Worm (Caenorhabditis elegans) whole organism, mixed stage, embryonic: Measurements from ENCODE around the gene psd-1.

Experiments used
- M03D4.4 ChIP-seq: sonication (generic microtip); optimal IDR thresholded peaks from 2 replicates; lab custom pipeline; 2017; ENCODE audit warnings: mild to moderate bottlenecking, missing genetic modification characterization, missing compliant biosample characterization
- bed-3 ChIP-seq: fragments of 200-800 bp; sonication (Bioruptor generic); optimal IDR thresholded peaks from 3 replicates; lab custom pipeline; 2018; ENCODE audit warnings: mild to moderate bottlenecking, missing genetic modification characterization, moderate library complexity, missing compliant biosample characterization
- blmp-1 ChIP-seq: fragments of 150-350 bp; optimal IDR thresholded peaks from 2 replicates; lab custom pipeline; 2014; ENCODE audit warnings: missing biosample characterization, missing genetic modification characterization
- ceh-39 ChIP-seq: fragments of 150-350 bp; optimal IDR thresholded peaks from 2 replicates; lab custom pipeline; 2014; ENCODE audit warnings: missing biosample characterization, missing genetic modification characterization
- ceh-43 ChIP-seq: fragments of 200-800 bp; sonication (Bioruptor generic); optimal IDR thresholded peaks from 2 replicates; lab custom pipeline; 2018; ENCODE audit warnings: mild to moderate bottlenecking, missing genetic modification characterization, moderate library complexity, missing compliant biosample characterization
- ceh-83 ChIP-seq: fragments of 200-800 bp; sonication (Bioruptor generic); optimal IDR thresholded peaks from 2 replicates; lab custom pipeline; 2018; ENCODE audit warnings: mild to moderate bottlenecking, missing genetic modification characterization, missing compliant biosample characterization
- ces-1 ChIP-seq: fragments of 150-350 bp; optimal IDR thresholded peaks from 2 replicates; lab custom pipeline; 2014; ENCODE audit warnings: missing biosample characterization, missing genetic modification reagents, missing genetic modification characterization
- cnd-1 ChIP-seq: fragments of 200-800 bp; sonication (Bioruptor generic); optimal IDR thresholded peaks from 2 replicates; lab custom pipeline; 2018; ENCODE audit warnings: mild to moderate bottlenecking, missing genetic modification characterization, missing compliant biosample characterization
- drap-1 ChIP-seq: fragments of 200-800 bp; sonication (Bioruptor generic); optimal IDR thresholded peaks from 3 replicates; lab custom pipeline; 2018; ENCODE audit warnings: mild to moderate bottlenecking, missing genetic modification characterization, missing compliant biosample characterization
- elt-1 ChIP-seq: sonication (generic microtip); optimal IDR thresholded peaks from 2 replicates; lab custom pipeline; 2017; ENCODE audit warnings: missing genetic modification characterization, mild to moderate bottlenecking, missing compliant biosample characterization, antibody characterized with exemption, moderate library complexity, borderline replicate concordance; ENCODE audit not compliant: insufficient read depth
- elt-3 ChIP-seq: fragments of 150-350 bp; optimal IDR thresholded peaks from 2 replicates; lab custom pipeline; 2014; ENCODE audit warnings: missing biosample characterization, missing genetic modification characterization
- flh-1 ChIP-seq: fragments of 200-800 bp; sonication (Bioruptor generic); optimal IDR thresholded peaks from 2 replicates; lab custom pipeline; 2018; ENCODE audit warnings: mild to moderate bottlenecking, missing genetic modification characterization, moderate library complexity, missing compliant biosample characterization
- hlh-1 ChIP-seq: fragments of 150-350 bp; optimal IDR thresholded peaks from 2 replicates; lab custom pipeline; 2014; ENCODE audit warnings: missing biosample characterization, missing genetic modification reagents, missing genetic modification characterization
- lin-13 ChIP-seq: fragments of 150-350 bp; optimal IDR thresholded peaks from 2 replicates; lab custom pipeline; 2014; ENCODE audit warnings: missing biosample characterization, missing genetic modification characterization
- lsy-2 ChIP-seq: fragments of 150-350 bp; optimal IDR thresholded peaks from 2 replicates; lab custom pipeline; 2014; ENCODE audit warnings: missing biosample characterization, missing genetic modification characterization
- mab-5 ChIP-seq: fragments of 150-350 bp; optimal IDR thresholded peaks from 2 replicates; lab custom pipeline; 2014; ENCODE audit warnings: missing biosample characterization, missing genetic modification characterization
- mep-1 ChIP-seq: fragments of 150-350 bp; optimal IDR thresholded peaks from 2 replicates; lab custom pipeline; 2017; ENCODE audit warnings: missing biosample characterization, missing genetic modification reagents, missing genetic modification characterization, inconsistent platforms
- mls-2 ChIP-seq: sonication (generic microtip); optimal IDR thresholded peaks from 2 replicates; lab custom pipeline; 2016; ENCODE audit warnings: mild to moderate bottlenecking, missing genetic modification characterization, moderate library complexity, missing compliant biosample characterization
- nhr-12 ChIP-seq: fragments of 150-350 bp; optimal IDR thresholded peaks from 2 replicates; lab custom pipeline; 2014; ENCODE audit warnings: missing biosample characterization, missing genetic modification characterization
- nhr-2 ChIP-seq: fragments of 150-350 bp; optimal IDR thresholded peaks from 2 replicates; lab custom pipeline; 2014; ENCODE audit warnings: missing biosample characterization, missing genetic modification characterization
- nhr-28 ChIP-seq: fragments of 150-350 bp; optimal IDR thresholded peaks from 2 replicates; lab custom pipeline; 2014; ENCODE audit warnings: missing biosample characterization, missing genetic modification characterization
- nhr-76 ChIP-seq: sonication (generic microtip); optimal IDR thresholded peaks from 2 replicates; lab custom pipeline; 2017; ENCODE audit warnings: missing biosample characterization, missing genetic modification characterization
- pha-4 ChIP-seq: fragments of 150-350 bp; optimal IDR thresholded peaks from 2 replicates; lab custom pipeline; 2018; ENCODE audit warnings: missing biosample characterization, missing genetic modification reagents, missing genetic modification characterization
- sem-2 ChIP-seq: fragments of 200-800 bp; sonication (Bioruptor generic); optimal IDR thresholded peaks from 2 replicates; lab custom pipeline; 2018; ENCODE audit warnings: mild to moderate bottlenecking, missing genetic modification characterization, missing compliant biosample characterization
- snpc-4 ChIP-seq: fragments of 150-350 bp; optimal IDR thresholded peaks from 2 replicates; lab custom pipeline; 2014; ENCODE audit warnings: missing biosample characterization, missing genetic modification characterization
- sptf-1 ChIP-seq: sonication (generic microtip); optimal IDR thresholded peaks from 2 replicates; lab custom pipeline; 2017; ENCODE audit warnings: mild to moderate bottlenecking, missing genetic modification characterization, moderate library complexity, missing compliant biosample characterization
- tbx-8 ChIP-seq: fragments of 200-800 bp; sonication (Bioruptor generic); optimal IDR thresholded peaks from 2 replicates; lab custom pipeline; 2018; ENCODE audit warnings: mild to moderate bottlenecking, missing genetic modification characterization, moderate library complexity, missing compliant biosample characterization
- unc-120 ChIP-seq: sonication (generic microtip); optimal IDR thresholded peaks from 2 replicates; lab custom pipeline; 2017; ENCODE audit warnings: missing genetic modification characterization, missing compliant biosample characterization; ENCODE audit not compliant: poor library complexity, severe bottlenecking
- unc-39 ChIP-seq: fragments of 150-350 bp; optimal IDR thresholded peaks from 2 replicates; lab custom pipeline; 2014; ENCODE audit warnings: missing biosample characterization, missing genetic modification characterization
- zip-8 ChIP-seq: fragments of 150-350 bp; optimal IDR thresholded peaks from 2 replicates; lab custom pipeline; 2014; ENCODE audit warnings: missing biosample characterization, missing genetic modification characterization
- ztf-11 ChIP-seq: fragments of 150-350 bp; optimal IDR thresholded peaks from 2 replicates; lab custom pipeline; 2014; ENCODE audit warnings: missing biosample characterization, missing genetic modification characterization

Gene psd-1

DNA sequence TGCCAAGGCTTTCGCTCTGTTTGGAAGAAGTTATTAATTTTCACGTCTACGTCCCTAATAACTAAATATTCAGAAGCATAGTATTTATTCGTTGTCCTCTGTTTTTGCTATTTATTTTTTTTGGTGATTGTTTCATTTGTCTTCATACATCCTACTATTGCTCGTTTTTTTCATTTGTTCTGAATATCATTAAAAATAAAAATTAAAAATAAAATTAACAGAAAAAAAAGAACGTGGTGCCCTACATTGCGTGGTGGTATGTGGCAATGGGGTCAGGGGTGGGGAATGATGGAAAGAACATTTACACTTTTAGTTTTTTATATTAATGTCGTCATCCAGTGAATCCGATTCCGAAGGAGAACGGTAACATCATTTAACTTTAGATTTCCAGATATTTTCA lies 34.1 kb downstream of the psd-1 start, which contains the start of gene ztf-31:
ztf-31 (plus strand) TSS at position 301 of the 400 bp plus-strand sequence.
- TF ChIP-seq bed-3 (GFP tag; lab: Kevin White, UChicago) (no peak), blmp-1 (tag; lab: Kevin White, UChicago) (no peak), drap-1 (GFP tag; lab: Kevin White, UChicago) (no peak), zip-8 (tag; lab: Kevin White, UChicago) (no peak), elt-3 (tag; lab: Kevin White, UChicago) (no peak), mab-5 (tag; lab: Kevin White, UChicago) (no peak), elt-1 (tag; lab: Kevin White, UChicago) (no peak), lin-13 (tag; lab: Kevin White, UChicago) (no peak), snpc-4 (no peak), nhr-12 (tag; lab: Kevin White, UChicago) (no peak), flh-1 (GFP tag; lab: Kevin White, UChicago) (no peak), ceh-83 (GFP tag; lab: Kevin White, UChicago) (no peak), unc-39 (tag; lab: Kevin White, UChicago) (no peak), M03D4.4 (no peak), mep-1 (tag; lab: Kevin White, UChicago) (no peak), tbx-8 (GFP tag; lab: Kevin White, UChicago) (no peak), sptf-1 (tag; lab: Kevin White, UChicago) (no peak), sem-2 (no peak), ces-1 (GFP tag; lab: Kevin White, UChicago) (no peak), unc-120 (tag; lab: Kevin White, UChicago) (no peak)

ce11 chrIII:7239416-7239815 lies 35.8 kb downstream of the psd-1 start:
- no peak for TF ChIP-seq pha-4

DNA sequence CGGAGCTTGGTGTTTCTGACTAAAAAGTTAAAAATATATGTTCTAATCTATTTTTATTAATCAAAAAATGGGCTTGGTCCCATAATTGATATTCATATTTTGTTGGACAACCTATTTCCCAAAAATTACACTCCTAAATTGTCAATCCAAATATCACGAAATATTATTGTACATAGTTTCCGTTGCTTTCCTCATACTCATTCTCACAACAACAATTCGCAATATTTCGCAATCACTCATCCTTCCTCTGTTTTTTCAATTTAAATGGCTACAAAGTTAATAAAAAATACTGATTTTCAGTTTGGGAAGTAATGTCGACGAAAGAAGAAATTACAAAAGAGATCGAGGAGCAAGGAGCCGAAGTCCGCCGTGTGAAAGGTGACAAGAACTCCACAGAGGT lies 36.5 kb downstream of the psd-1 start, which contains the start of gene pars-1:
pars-1 (plus strand) TSS at position 301 of the 400 bp plus-strand sequence.
- TF ChIP-seq ztf-11 (tag; lab: Kevin White, UChicago) (no peak), cnd-1 (no peak), ceh-43 (no peak), unc-120 (tag; lab: Kevin White, UChicago) (no peak), mls-2 (tag; lab: Kevin White, UChicago) (no peak), tbx-8 (GFP tag; lab: Kevin White, UChicago) (no peak), lin-13 (tag; lab: Kevin White, UChicago) (no peak), ces-1 (GFP tag; lab: Kevin White, UChicago) (no peak), nhr-2 (tag; lab: Kevin White, UChicago) (no peak), mab-5 (tag; lab: Kevin White, UChicago) (no peak), hlh-1 (no peak), unc-39 (tag; lab: Kevin White, UChicago) (no peak), lsy-2 (no peak), nhr-28 (tag; lab: Kevin White, UChicago) (no peak), nhr-76 (tag; lab: Kevin White, UChicago) (no peak)

DNA sequence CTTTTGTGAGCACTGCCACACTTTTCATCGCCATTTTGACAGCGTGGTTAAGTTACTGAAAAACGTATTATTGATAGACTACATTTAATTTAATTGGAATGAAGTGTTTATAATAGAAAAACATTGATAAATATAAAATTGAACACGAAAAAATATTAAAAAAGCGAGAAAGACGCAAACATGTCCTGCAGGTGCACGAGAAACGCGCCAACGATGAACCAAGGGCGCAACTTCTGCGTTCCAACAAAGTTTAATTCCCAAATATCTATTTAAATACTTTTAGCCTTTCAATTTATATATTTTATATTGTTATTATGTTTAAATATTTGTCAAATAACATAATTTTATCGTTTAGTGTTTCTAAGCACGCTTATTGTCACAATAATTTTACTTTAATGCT lies 41.0 kb downstream of the psd-1 start, which contains the start of gene ndus-8:
ndus-8 (minus strand) TSS at position 55 of the 400 bp plus-strand sequence.
- TF ChIP-seq ces-1 (GFP tag; lab: Kevin White, UChicago) (no peak), unc-120 (tag; lab: Kevin White, UChicago) (no peak), mls-2 (tag; lab: Kevin White, UChicago) (no peak), elt-3 (tag; lab: Kevin White, UChicago) (no peak), flh-1 (GFP tag; lab: Kevin White, UChicago) (no peak), bed-3 (GFP tag; lab: Kevin White, UChicago) (no peak), mep-1 (tag; lab: Kevin White, UChicago) (peak; percentile 48), lin-13 (tag; lab: Kevin White, UChicago) (peak; percentile 56), ceh-83 (GFP tag; lab: Kevin White, UChicago) (no peak), ceh-39 (tag; lab: Kevin White, UChicago) (no peak), unc-39 (tag; lab: Kevin White, UChicago) (no peak), lsy-2 (peak; percentile 64)

ce11 chrIII:7232782-7233181 lies 42.4 kb downstream of the psd-1 start, which contains the start of gene adr-2:
Gene adr-2, minus strand, starts transcription at chrIII:7232882.
- TF ChIP-seq zip-8 (tag; lab: Kevin White, UChicago) (no peak), ztf-11 (tag; lab: Kevin White, UChicago) (no peak), mep-1 (tag; lab: Kevin White, UChicago) (no peak)
